Worm (Caenorhabditis elegans) whole organism, L4 larva: ENCODE measurements around the gene Y43F8B.12.

ENCODE experiments used
- lin-38 ChIP-seq: fragments of 200-800 bp; sonication (Bioruptor generic); IDR thresholded peaks from 2 replicates; pipeline ENCODE4 v1.3.6; 2022; ENCODE audit warnings: missing genetic modification reagents, missing genetic modification characterization, missing compliant biosample characterization
- mdl-1 ChIP-seq, 2 experiments: fragments of 150-350 bp in 1 of 2; sonication (generic microtip) in 1 of 2; optimal IDR thresholded peaks; 2 replicates each; lab custom pipeline; 2014 to 2017; ENCODE audit warnings: missing biosample characterization in 2 of 2, missing genetic modification characterization in 2 of 2
- set-16 ChIP-seq: fragments of 200-800 bp; sonication (Bioruptor generic); IDR thresholded peaks from 2 replicates; pipeline ENCODE4 v1.3.6; 2022; ENCODE audit warnings: missing genetic modification reagents, missing genetic modification characterization, missing compliant biosample characterization
- ztf-11 ChIP-seq: fragments of 150-350 bp; optimal IDR thresholded peaks from 2 replicates; lab custom pipeline; 2014; ENCODE audit warnings: missing biosample characterization, missing genetic modification characterization

ce11 chrV:19477302-19477701 is 9.1 kb downstream of the Y43F8B.12 start:
- TF ChIP-seq ztf-11 (tag; lab: Kevin White, UChicago), result no peak
- no peak for TF ChIP-seq mdl-1 (tag; optimal IDR thresholded peaks at IDR 0.05; lab: Kevin White, UChicago)
- no peak for TF ChIP-seq lin-38 (GFP tag; lab: Robert Waterston, UW)
- TF ChIP-seq set-16 (GFP tag; lab: Robert Waterston, UW), result no peak
